Fruit fly (Drosophila melanogaster) whole organism, wandering third instar larva: Measurements from ENCODE around the gene Idgf1.

Source experiments
- CG32264 ChIP-seq: fragments of 200-800 bp; sonication (Bioruptor generic); optimal IDR thresholded peaks from 2 replicates; lab custom pipeline; 2016; ENCODE audit warnings: missing biosample characterization, missing genetic modification characterization
- GATAd ChIP-seq: sonication (Bioruptor generic); optimal IDR thresholded peaks from 2 replicates; lab custom pipeline; 2016; ENCODE audit warnings: missing biosample characterization, missing genetic modification characterization
- Myc ChIP-seq: fragments of >200 bp; optimal IDR thresholded peaks from 2 replicates; lab custom pipeline; 2017
- OdsH ChIP-seq: fragments of 200-800 bp; sonication (Bioruptor generic); optimal IDR thresholded peaks from 2 replicates; lab custom pipeline; 2016; ENCODE audit warnings: missing biosample characterization, mild to moderate bottlenecking, missing genetic modification characterization
- fru ChIP-seq: fragments of 200-800 bp; sonication (Bioruptor generic); optimal IDR thresholded peaks from 3 replicates; lab custom pipeline; 2016; ENCODE audit warnings: missing biosample characterization, mild to moderate bottlenecking, missing genetic modification characterization
- lola ChIP-seq: fragments of >200 bp; optimal IDR thresholded peaks from 2 replicates; lab custom pipeline; 2017; ENCODE audit warnings: missing biosample characterization, missing genetic modification characterization
- rgr ChIP-seq: fragments of 200-800 bp; sonication (Bioruptor generic); optimal IDR thresholded peaks from 3 replicates; lab custom pipeline; 2016; ENCODE audit warnings: missing biosample characterization, mild to moderate bottlenecking, missing genetic modification characterization
- usp ChIP-seq: fragments of >200 bp; optimal IDR thresholded peaks from 2 replicates; lab custom pipeline; 2017; ENCODE audit warnings: missing biosample characterization, missing genetic modification characterization

DNA sequence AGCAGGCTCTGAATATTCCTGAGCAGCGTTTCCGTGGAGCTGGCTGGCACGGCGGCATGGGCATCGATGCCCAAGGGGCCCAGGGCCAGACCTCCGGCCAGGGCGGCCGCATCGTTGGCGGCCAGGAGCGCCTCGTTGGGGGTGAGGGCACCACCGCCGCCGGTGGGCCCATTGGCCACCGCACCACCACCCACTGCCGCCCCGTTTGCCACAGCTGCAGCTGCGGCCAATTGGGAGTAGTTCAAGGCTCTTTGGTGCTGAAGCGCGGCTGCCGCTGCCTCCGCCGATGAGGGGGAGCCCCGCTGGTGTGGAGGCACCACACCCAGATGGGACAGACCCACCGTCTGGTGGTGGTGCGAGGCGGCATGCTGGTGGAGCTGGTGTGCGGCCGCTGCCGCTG is 27.1 kb downstream of the Idgf1 start:
- no peak for TF ChIP-seq Myc
- no peak for TF ChIP-seq usp
- no peak for TF ChIP-seq CG32264 (GFP tag; lab: Kevin White, UChicago)
- TF ChIP-seq fru (GFP tag; lab: Kevin White, UChicago): no peak
- no peak for TF ChIP-seq rgr (GFP tag; lab: Kevin White, UChicago)
- TF ChIP-seq GATAd (GFP tag; lab: Kevin White, UChicago): no peak
- TF ChIP-seq lola: no peak
- TF ChIP-seq OdsH (GFP tag; lab: Kevin White, UChicago): no peak
